Fruit fly (Drosophila melanogaster): Measurements from ENCODE around the gene ro.
A peak's percentile ranks its signal among the peaks of the same experiment; 100 is the strongest.

ro gene

DNA sequence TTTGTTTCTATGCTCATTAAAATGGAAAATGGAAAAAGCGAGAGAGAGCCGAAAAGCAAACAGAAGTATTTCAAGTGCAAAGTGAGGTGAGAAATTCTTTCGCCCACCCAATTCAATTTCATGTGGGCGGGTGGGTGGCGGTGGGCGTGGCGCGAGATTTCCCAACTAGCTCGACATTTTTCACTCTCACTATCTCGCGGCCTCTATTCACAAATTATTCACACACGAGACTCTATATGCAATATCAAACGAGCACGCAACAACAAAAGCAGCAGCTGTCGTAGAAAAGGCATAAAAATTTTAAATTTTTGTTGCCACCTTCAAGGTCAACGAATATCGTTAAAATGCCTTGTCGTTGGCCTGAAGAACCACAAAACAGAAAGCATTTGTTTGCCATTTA is 37.9 kb upstream of the ro start (continued):
- TF ChIP-seq CG4617 (GFP tag; optimal IDR thresholded peaks at IDR 0.05; ENCODE audit: borderline replicate concordance) (no peak), ci (GFP tag; IDR thresholded peaks at IDR 0.05) (no peak), H2.0 (GFP tag; IDR thresholded peaks at IDR 0.05) (no peak), wdn (GFP tag; IDR thresholded peaks at IDR 0.05) (no peak), kni (GFP tag; optimal IDR thresholded peaks at IDR 0.05) (no peak), CG8388 (GFP tag; optimal IDR thresholded peaks at IDR 0.05) (no peak), CG14667 (GFP tag; IDR thresholded peaks at IDR 0.05) (no peak), CG7839 (tag; optimal IDR thresholded peaks at IDR 0.05) (no peak)

DNA sequence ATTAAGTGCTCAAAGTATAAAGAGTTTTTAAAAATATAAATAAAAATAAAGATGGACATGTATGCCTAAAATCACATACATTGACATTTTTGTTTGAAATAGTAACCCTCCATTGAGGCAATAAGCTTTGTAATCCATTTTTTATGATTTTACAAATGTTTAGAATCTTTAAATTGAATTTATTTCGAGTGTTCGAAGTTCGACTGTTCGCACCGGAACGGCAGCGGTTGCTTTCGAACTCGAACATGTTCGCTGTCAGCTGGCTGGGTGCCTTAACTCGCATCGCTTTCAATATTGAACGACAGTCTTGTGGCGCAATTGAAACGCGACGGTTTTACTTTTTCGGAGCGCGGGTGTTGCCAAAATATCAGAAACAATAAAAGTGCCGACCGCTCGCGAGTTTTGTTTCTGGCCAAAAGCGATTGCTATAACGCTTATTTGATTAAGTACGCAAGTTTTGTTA is 34.5 kb upstream of the ro start, which contains the start of gene CG46339:
Gene CG46339 (plus strand): TSS at position 299 of the 463 bp plus-strand sequence.
- TF ChIP-seq chinmo (GFP tag; IDR thresholded peaks at IDR 0.05; ENCODE audit: partially characterized antibody) = peak; percentile 91; the same call in 2 of the 4 replicates
- TF ChIP-seq gcm (GFP tag; optimal IDR thresholded peaks at IDR 0.05) = peak; percentile 24
- peak; percentile 67 for TF ChIP-seq row (GFP tag; IDR thresholded peaks at IDR 0.05)
- TF ChIP-seq YL-1 (GFP tag; optimal IDR thresholded peaks at IDR 0.05) = peak; percentile 16
- no peak for TF ChIP-seq CG3838 (GFP tag; optimal IDR thresholded peaks at IDR 0.05)
- no peak for TF ChIP-seq CG8944 (GFP tag; optimal IDR thresholded peaks at IDR 0.05)
- 0 out of 2 replicates have a peak, but pooled peaks have one; percentile 32 for TF ChIP-seq unc-4 (GFP tag; IDR thresholded peaks at IDR 0.05; ENCODE audit: partially characterized antibody)
- peak; percentile 60 for TF ChIP-seq CHES-1-like (GFP tag; optimal IDR thresholded peaks at IDR 0.05)
- TF ChIP-seq fd64A (GFP tag; optimal IDR thresholded peaks at IDR 0.05) = peak; percentile 27
- peak; percentile 78 for TF ChIP-seq CG6683 (GFP tag; optimal IDR thresholded peaks at IDR 0.05)
- no peak for TF ChIP-seq Usf (GFP tag; optimal IDR thresholded peaks at IDR 0.05)
- no peak for TF ChIP-seq eve (GFP tag; optimal IDR thresholded peaks at IDR 0.05)
- TF ChIP-seq CG15269 (tag; optimal IDR thresholded peaks at IDR 0.05) = peak; percentile 16
- TF ChIP-seq rib (GFP tag; IDR thresholded peaks at IDR 0.05) = peak; percentile 59; the same call in 1 of the 2 replicates
- TF ChIP-seq dpn (GFP tag; optimal IDR thresholded peaks at IDR 0.05) = no peak
- TF ChIP-seq bcd (GFP tag; optimal IDR thresholded peaks at IDR 0.05) = peak; percentile 48
- no peak; the same call in 1 of the 2 replicates for TF ChIP-seq Atf6 (GFP tag; IDR thresholded peaks at IDR 0.05)
- TF ChIP-seq HLH3B (GFP tag; IDR thresholded peaks at IDR 0.05) = no peak
- no peak for TF ChIP-seq sc (optimal IDR thresholded peaks at IDR 0.05)
- no peak for TF ChIP-seq sc (GFP tag; optimal IDR thresholded peaks at IDR 0.05)
- TF ChIP-seq Hmr (GFP tag; optimal IDR thresholded peaks at IDR 0.05) = peak; percentile 90
- TF ChIP-seq CG13624 (GFP tag; optimal IDR thresholded peaks at IDR 0.05) = peak; percentile 11
- peak; percentile 45 for TF ChIP-seq sens (GFP tag)
- TF ChIP-seq Dip2 (GFP tag; IDR thresholded peaks at IDR 0.05) = no peak
- no peak for TF ChIP-seq Bteb2 (GFP tag; optimal IDR thresholded peaks at IDR 0.05)
- 0 out of 2 replicates have a peak, but pooled peaks have one; percentile 41 for TF ChIP-seq sim (GFP tag; IDR thresholded peaks at IDR 0.05)
- no peak for TF ChIP-seq lov (optimal IDR thresholded peaks at IDR 0.05)
- 0 out of 3 replicates have a peak, but pooled peaks have one; percentile 47 for TF ChIP-seq lov (GFP tag; IDR thresholded peaks at IDR 0.05)
- TF ChIP-seq ERR (GFP tag; optimal IDR thresholded peaks at IDR 0.05) = no peak
- peak; percentile 85 for TF ChIP-seq HmgZ (tag; optimal IDR thresholded peaks at IDR 0.05)
- TF ChIP-seq MBD-R2 (GFP tag; IDR thresholded peaks at IDR 0.05) = peak; percentile 24; the same call in 1 of the 2 replicates
- TF ChIP-seq CG30431 (GFP tag; optimal IDR thresholded peaks at IDR 0.05) = no peak
- peak; percentile 29 for TF ChIP-seq CG18011 (GFP tag; optimal IDR thresholded peaks at IDR 0.05)
- TF ChIP-seq tup (GFP tag; optimal IDR thresholded peaks at IDR 0.05) = no peak
- TF ChIP-seq CG10366 (GFP tag; IDR thresholded peaks at IDR 0.05) = no peak
- TF ChIP-seq grau (tag; optimal IDR thresholded peaks at IDR 0.05) = peak; percentile 9
- no peak for TF ChIP-seq Xbp1 (GFP tag; optimal IDR thresholded peaks at IDR 0.05)
- TF ChIP-seq pzg (GFP tag; optimal IDR thresholded peaks at IDR 0.05) = peak; percentile 3
- no peak for TF ChIP-seq CG17186 (GFP tag; optimal IDR thresholded peaks at IDR 0.05)
- TF ChIP-seq CG17328 (GFP tag; IDR thresholded peaks at IDR 0.05) = peak; percentile 34
- peak; percentile 49 for TF ChIP-seq CG11723 (GFP tag; optimal IDR thresholded peaks at IDR 0.05)
- no peak for TF ChIP-seq dati (GFP tag; IDR thresholded peaks at IDR 0.05)

Measured in whole organism, embryonic.